Worm (Caenorhabditis elegans): ENCODE results near the gene K08C7.6.

Gene K08C7.6

DNA sequence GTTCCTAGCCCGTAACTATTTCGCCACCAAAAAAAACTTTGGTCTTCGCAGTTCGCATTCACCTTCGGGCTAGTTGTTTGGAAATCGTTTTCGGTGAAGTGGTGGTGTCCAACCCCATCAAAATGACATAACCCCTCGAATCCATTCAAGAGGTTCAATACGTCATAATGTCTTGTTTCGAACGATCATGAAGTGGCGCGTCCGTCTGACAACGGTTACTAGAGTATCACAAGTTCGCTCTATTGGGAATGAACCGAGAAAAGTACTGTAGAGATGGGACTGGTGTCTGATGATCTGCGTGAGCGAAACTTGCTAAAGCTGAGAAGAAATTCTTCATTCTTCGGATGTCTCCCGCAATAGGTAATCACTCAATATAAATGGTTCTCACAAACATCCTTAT lies 42.1 kb upstream of the K08C7.6 start, which contains the start of gene ZC168.2:
Gene ZC168.2, plus strand, starts transcription at position 301 of the 400 bp plus-strand sequence.
- TF ChIP-seq nhr-10 (tag; optimal IDR thresholded peaks at IDR 0.05) (no peak), zag-1 (tag; optimal IDR thresholded peaks at IDR 0.05) (no peak), unc-62 (GFP tag; optimal IDR thresholded peaks at IDR 0.05 in 1 of 2) (peak in 1 of 2 experiments; percentile 79), unc-62 (tag; optimal IDR thresholded peaks at IDR 0.05) (no peak), gei-8 (GFP tag; optimal IDR thresholded peaks at IDR 0.05) (no peak), daf-19 (GFP tag; conservative IDR thresholded peaks at IDR 0.05) (no peak)

DNA sequence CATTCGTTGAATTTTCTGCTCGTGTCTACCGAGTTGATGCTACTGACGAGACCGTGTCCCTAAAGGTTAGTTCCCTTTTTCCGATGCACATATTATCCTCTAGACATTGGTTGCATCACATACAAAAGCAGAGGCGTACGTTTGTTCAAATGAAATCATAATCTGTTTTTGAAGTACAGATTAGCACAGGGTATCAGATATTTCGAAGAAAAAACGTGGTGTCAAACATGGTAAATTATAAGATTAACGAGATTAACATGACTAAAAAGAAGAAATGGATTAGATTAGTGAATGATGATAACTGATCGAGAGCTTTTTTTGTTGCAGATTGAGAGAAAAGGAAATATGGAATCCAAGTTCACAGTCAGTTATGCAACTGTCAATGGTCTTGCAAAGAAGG lies 33.2 kb upstream of the K08C7.6 start:
- TF ChIP-seq sdz-12 (GFP tag; optimal IDR thresholded peaks at IDR 0.05) (no peak), F44E2.7 (GFP tag; IDR thresholded peaks at IDR 0.05) (no peak), jun-1 (tag; optimal IDR thresholded peaks at IDR 0.05) (no peak), zip-2 (tag; optimal IDR thresholded peaks at IDR 0.05) (no peak), mes-2 (tag; optimal IDR thresholded peaks at IDR 0.05; ENCODE audit: poor library complexity, severe bottlenecking) (no peak), D1046.2 (GFP tag; IDR thresholded peaks at IDR 0.05) (no peak), zfp-3 (GFP tag; conservative IDR thresholded peaks at IDR 0.05) (no peak), aly-2 (tag; optimal IDR thresholded peaks at IDR 0.05) (no peak), tra-1 (GFP tag; IDR thresholded peaks at IDR 0.05) (no peak), mxl-3 (GFP tag; optimal IDR thresholded peaks at IDR 0.05) (no peak), F10B5.3 (tag; optimal IDR thresholded peaks at IDR 0.05) (no peak), egl-27 (tag; optimal IDR thresholded peaks at IDR 0.05) (no peak)

DNA sequence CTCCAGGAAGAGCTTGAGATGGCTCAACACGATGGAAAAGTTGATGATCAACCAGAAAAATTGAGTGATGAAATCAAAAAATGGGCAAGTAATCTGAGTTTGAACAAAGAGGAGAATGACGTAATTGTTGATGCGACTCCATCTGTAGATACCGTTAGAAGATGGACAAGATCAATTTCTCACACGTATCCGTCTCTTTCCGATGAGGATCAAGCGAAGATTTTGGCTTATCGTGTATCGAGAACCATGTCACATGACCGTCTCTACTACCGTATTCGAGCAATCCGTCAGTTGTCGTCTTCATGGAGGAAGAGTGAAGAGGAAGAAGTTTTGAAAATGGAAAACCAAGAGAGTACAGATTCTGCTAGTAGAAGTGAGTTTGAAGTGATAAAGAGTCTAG lies 32.4 kb upstream of the K08C7.6 start:
- TF ChIP-seq madf-5 (GFP tag; IDR thresholded peaks at IDR 0.05) (no peak), ztf-11 (tag; optimal IDR thresholded peaks at IDR 0.05) (no peak), dve-1 (tag; optimal IDR thresholded peaks at IDR 0.05; ENCODE audit: insufficient read depth) (no peak), Y105C5A.15 (GFP tag; IDR thresholded peaks at IDR 0.05) (no peak), jun-1 (tag; optimal IDR thresholded peaks at IDR 0.05) (no peak), ceh-44 (GFP tag; IDR thresholded peaks at IDR 0.05) (no peak), attf-4 (tag; optimal IDR thresholded peaks at IDR 0.05) (no peak), sdz-12 (GFP tag; optimal IDR thresholded peaks at IDR 0.05) (no peak), zfp-2 (tag; optimal IDR thresholded peaks at IDR 0.05) (no peak), arid-1 (GFP tag; conservative IDR thresholded peaks at IDR 0.05) (no peak), php-3 (GFP tag; IDR thresholded peaks at IDR 0.05) (no peak), dpl-1 (GFP tag; optimal IDR thresholded peaks at IDR 0.05) (no peak), lim-7 (GFP tag; IDR thresholded peaks at IDR 0.05) (no peak), lin-1 (GFP tag; IDR thresholded peaks at IDR 0.05) (no peak), F26F4.8 (GFP tag; conservative IDR thresholded peaks at IDR 0.05) (no peak), nhr-42 (GFP tag; IDR thresholded peaks at IDR 0.05) (no peak)

DNA sequence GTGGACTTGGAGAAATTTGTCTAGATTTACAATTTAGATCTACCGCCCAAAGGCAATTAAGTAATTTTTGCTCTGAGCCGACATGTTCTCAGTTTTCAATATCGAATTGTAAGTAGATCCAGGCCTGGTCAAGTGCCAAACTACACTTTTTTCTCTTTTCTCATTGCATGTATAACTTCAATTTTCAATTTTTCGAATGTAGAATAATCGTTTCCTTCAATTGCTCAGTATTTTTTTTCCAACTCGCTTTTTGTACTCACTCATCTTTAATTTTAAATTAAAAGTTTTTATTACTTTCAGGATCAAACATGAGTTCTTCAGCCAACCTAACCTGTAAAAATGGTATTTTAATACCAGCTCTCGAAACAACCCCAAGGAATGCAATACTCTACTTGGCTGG lies 30.7 kb upstream of the K08C7.6 start, which contains the start of gene ncx-3:
Gene ncx-3, plus strand, starts transcription at position 301 of the 400 bp plus-strand sequence.
- TF ChIP-seq nhr-28 (tag; optimal IDR thresholded peaks at IDR 0.05) (no peak), unc-62 (GFP tag; optimal IDR thresholded peaks at IDR 0.05 in 1 of 2) (peak in 1 of 2 experiments; percentile 74), unc-62 (tag; optimal IDR thresholded peaks at IDR 0.05) (no peak)

- TF ChIP-seq lin-38 (GFP tag; IDR thresholded peaks at IDR 0.05), result no peak
- peak; percentile 40 for TF ChIP-seq nhr-28 (tag; optimal IDR thresholded peaks at IDR 0.05)
- TF ChIP-seq lin-15B (tag; optimal IDR thresholded peaks at IDR 0.05), result no peak
- TF ChIP-seq set-16 (GFP tag; IDR thresholded peaks at IDR 0.05), result no peak
- TF ChIP-seq nhr-42 (GFP tag; IDR thresholded peaks at IDR 0.05), result no peak
- TF ChIP-seq lin-1 (GFP tag; IDR thresholded peaks at IDR 0.05), result no peak
- TF ChIP-seq zfp-2 (tag; optimal IDR thresholded peaks at IDR 0.05), result no peak
- TF ChIP-seq ceh-28 (tag; optimal IDR thresholded peaks at IDR 0.05), result no peak
- TF ChIP-seq ztf-11 (tag; optimal IDR thresholded peaks at IDR 0.05), result no peak
- TF ChIP-seq unc-62 (GFP tag; optimal IDR thresholded peaks at IDR 0.05 in 1 of 2), result peak in 1 of 2 experiments; percentile 10
- TF ChIP-seq unc-62 (tag; optimal IDR thresholded peaks at IDR 0.05), result no peak
- TF ChIP-seq lir-3 (tag; optimal IDR thresholded peaks at IDR 0.05), result no peak
- no peak for TF ChIP-seq aha-1 (tag)
- TF ChIP-seq F26F4.8 (GFP tag; conservative IDR thresholded peaks at IDR 0.05), result no peak
These were observed 28.9 kb upstream of the K08C7.6 start for ce11 chrIV:10714594-10714993.

All from whole organism, L4 larva.